Worm (Caenorhabditis elegans) whole organism, mixed stage, embryonic: ENCODE results near the gene R08C7.1.

Experiments
- M03D4.4 ChIP-seq: sonication (generic microtip); optimal IDR thresholded peaks from 2 replicates; lab custom pipeline; 2017; ENCODE audit warnings: mild to moderate bottlenecking, missing genetic modification characterization, missing compliant biosample characterization
- ceh-43 ChIP-seq: fragments of 200-800 bp; sonication (Bioruptor generic); optimal IDR thresholded peaks from 2 replicates; lab custom pipeline; 2018; ENCODE audit warnings: mild to moderate bottlenecking, missing genetic modification characterization, moderate library complexity, missing compliant biosample characterization
- ceh-83 ChIP-seq: fragments of 200-800 bp; sonication (Bioruptor generic); optimal IDR thresholded peaks from 2 replicates; lab custom pipeline; 2018; ENCODE audit warnings: mild to moderate bottlenecking, missing genetic modification characterization, missing compliant biosample characterization
- ces-1 ChIP-seq: fragments of 150-350 bp; optimal IDR thresholded peaks from 2 replicates; lab custom pipeline; 2014; ENCODE audit warnings: missing biosample characterization, missing genetic modification reagents, missing genetic modification characterization
- cnd-1 ChIP-seq: fragments of 200-800 bp; sonication (Bioruptor generic); optimal IDR thresholded peaks from 2 replicates; lab custom pipeline; 2018; ENCODE audit warnings: mild to moderate bottlenecking, missing genetic modification characterization, missing compliant biosample characterization
- drap-1 ChIP-seq: fragments of 200-800 bp; sonication (Bioruptor generic); optimal IDR thresholded peaks from 3 replicates; lab custom pipeline; 2018; ENCODE audit warnings: mild to moderate bottlenecking, missing genetic modification characterization, missing compliant biosample characterization
- ham-2 ChIP-seq: fragments of 200-800 bp; sonication (Bioruptor generic); optimal IDR thresholded peaks from 2 replicates; lab custom pipeline; 2018; ENCODE audit warnings: mild to moderate bottlenecking, missing genetic modification characterization, missing compliant biosample characterization
- hlh-1 ChIP-seq: fragments of 150-350 bp; optimal IDR thresholded peaks from 2 replicates; lab custom pipeline; 2014; ENCODE audit warnings: missing biosample characterization, missing genetic modification reagents, missing genetic modification characterization
- lin-13 ChIP-seq: fragments of 150-350 bp; optimal IDR thresholded peaks from 2 replicates; lab custom pipeline; 2014; ENCODE audit warnings: missing biosample characterization, missing genetic modification characterization
- lin-32 ChIP-seq: fragments of 200-800 bp; sonication (Bioruptor generic); optimal IDR thresholded peaks from 2 replicates; lab custom pipeline; 2018; ENCODE audit warnings: mild to moderate bottlenecking, missing genetic modification characterization, missing compliant biosample characterization
- mab-5 ChIP-seq: fragments of 150-350 bp; optimal IDR thresholded peaks from 2 replicates; lab custom pipeline; 2014; ENCODE audit warnings: missing biosample characterization, missing genetic modification characterization
- mep-1 ChIP-seq: fragments of 150-350 bp; optimal IDR thresholded peaks from 2 replicates; lab custom pipeline; 2017; ENCODE audit warnings: missing biosample characterization, missing genetic modification reagents, missing genetic modification characterization, inconsistent platforms
- mls-2 ChIP-seq: sonication (generic microtip); optimal IDR thresholded peaks from 2 replicates; lab custom pipeline; 2016; ENCODE audit warnings: mild to moderate bottlenecking, missing genetic modification characterization, moderate library complexity, missing compliant biosample characterization
- nhr-12 ChIP-seq: fragments of 150-350 bp; optimal IDR thresholded peaks from 2 replicates; lab custom pipeline; 2014; ENCODE audit warnings: missing biosample characterization, missing genetic modification characterization
- nhr-237 ChIP-seq: fragments of 150-350 bp; optimal IDR thresholded peaks from 2 replicates; lab custom pipeline; 2014; ENCODE audit warnings: missing biosample characterization, missing genetic modification characterization
- nhr-28 ChIP-seq: fragments of 150-350 bp; optimal IDR thresholded peaks from 2 replicates; lab custom pipeline; 2014; ENCODE audit warnings: missing biosample characterization, missing genetic modification characterization
- nhr-76 ChIP-seq: sonication (generic microtip); optimal IDR thresholded peaks from 2 replicates; lab custom pipeline; 2017; ENCODE audit warnings: missing biosample characterization, missing genetic modification characterization
- pha-4 ChIP-seq: fragments of 150-350 bp; optimal IDR thresholded peaks from 2 replicates; lab custom pipeline; 2018; ENCODE audit warnings: missing biosample characterization, missing genetic modification reagents, missing genetic modification characterization
- sem-2 ChIP-seq: fragments of 200-800 bp; sonication (Bioruptor generic); optimal IDR thresholded peaks from 2 replicates; lab custom pipeline; 2018; ENCODE audit warnings: mild to moderate bottlenecking, missing genetic modification characterization, missing compliant biosample characterization
- tbx-8 ChIP-seq: fragments of 200-800 bp; sonication (Bioruptor generic); optimal IDR thresholded peaks from 2 replicates; lab custom pipeline; 2018; ENCODE audit warnings: mild to moderate bottlenecking, missing genetic modification characterization, moderate library complexity, missing compliant biosample characterization
- unc-120 ChIP-seq: sonication (generic microtip); optimal IDR thresholded peaks from 2 replicates; lab custom pipeline; 2017; ENCODE audit warnings: missing genetic modification characterization, missing compliant biosample characterization; ENCODE audit not compliant: poor library complexity, severe bottlenecking
- unc-39 ChIP-seq: fragments of 150-350 bp; optimal IDR thresholded peaks from 2 replicates; lab custom pipeline; 2014; ENCODE audit warnings: missing biosample characterization, missing genetic modification characterization
- unc-62 ChIP-seq: fragments of 150-350 bp; optimal IDR thresholded peaks from 2 replicates; lab custom pipeline; 2014; ENCODE audit warnings: missing biosample characterization, missing genetic modification reagents, missing genetic modification characterization
- zip-8 ChIP-seq: fragments of 150-350 bp; optimal IDR thresholded peaks from 2 replicates; lab custom pipeline; 2014; ENCODE audit warnings: missing biosample characterization, missing genetic modification characterization
- ztf-11 ChIP-seq: fragments of 150-350 bp; optimal IDR thresholded peaks from 2 replicates; lab custom pipeline; 2014; ENCODE audit warnings: missing biosample characterization, missing genetic modification characterization

Gene R08C7.1

DNA sequence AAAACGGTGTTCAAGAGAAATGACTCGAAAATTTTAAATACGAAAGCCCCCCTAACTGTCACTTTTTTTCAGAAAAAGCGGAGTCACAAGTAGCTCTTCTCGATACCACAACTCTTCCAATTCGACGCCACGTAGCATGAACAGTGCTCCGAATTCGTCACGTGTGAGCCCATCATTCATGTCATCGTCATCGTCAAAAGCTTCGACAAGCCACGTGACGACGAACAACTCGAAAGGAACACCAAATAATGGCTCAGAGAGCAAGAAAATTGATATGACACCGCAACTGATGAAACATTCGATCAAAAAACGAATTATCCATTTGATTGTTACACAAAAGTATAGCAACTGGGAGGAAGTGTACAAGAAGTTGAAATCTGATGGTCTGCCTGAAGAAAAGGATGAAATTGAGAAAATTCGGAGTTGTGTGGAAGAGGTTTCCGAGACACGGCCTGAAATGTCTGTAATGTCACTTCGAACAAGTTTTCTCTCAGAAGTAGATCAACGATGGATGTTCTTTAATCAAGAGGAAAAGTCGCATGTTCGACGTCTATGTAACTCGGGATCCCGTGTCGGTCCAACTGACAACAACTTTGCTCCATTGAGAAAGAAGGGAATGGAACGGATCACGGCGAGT lies 40.2 kb upstream of the R08C7.1 start:
- no peak for TF ChIP-seq tbx-8 (GFP tag; lab: Kevin White, UChicago)
- no peak for TF ChIP-seq M03D4.4
- no peak for TF ChIP-seq nhr-12 (tag; lab: Kevin White, UChicago)
- no peak for TF ChIP-seq ceh-43 (GFP tag; lab: Kevin White, UChicago)
- no peak for TF ChIP-seq zip-8
- no peak for TF ChIP-seq ceh-83 (GFP tag; lab: Kevin White, UChicago)
- no peak for TF ChIP-seq lin-13 (tag; lab: Kevin White, UChicago)
- no peak for TF ChIP-seq ham-2
- no peak for TF ChIP-seq cnd-1 (tag; lab: Kevin White, UChicago)
- no peak for TF ChIP-seq unc-120 (tag; lab: Kevin White, UChicago)
- no peak for TF ChIP-seq mab-5
- no peak for TF ChIP-seq ztf-11 (tag; lab: Kevin White, UChicago)
- TF ChIP-seq unc-39 (tag; lab: Kevin White, UChicago), result no peak
- TF ChIP-seq mep-1 (tag; lab: Kevin White, UChicago), result no peak
- TF ChIP-seq drap-1 (GFP tag; lab: Kevin White, UChicago), result no peak
- TF ChIP-seq nhr-237 (tag; lab: Kevin White, UChicago), result no peak
- no peak for TF ChIP-seq lin-32 (GFP tag; lab: Kevin White, UChicago)
- no peak for TF ChIP-seq nhr-28
- no peak for TF ChIP-seq sem-2 (GFP tag; lab: Kevin White, UChicago)

DNA sequence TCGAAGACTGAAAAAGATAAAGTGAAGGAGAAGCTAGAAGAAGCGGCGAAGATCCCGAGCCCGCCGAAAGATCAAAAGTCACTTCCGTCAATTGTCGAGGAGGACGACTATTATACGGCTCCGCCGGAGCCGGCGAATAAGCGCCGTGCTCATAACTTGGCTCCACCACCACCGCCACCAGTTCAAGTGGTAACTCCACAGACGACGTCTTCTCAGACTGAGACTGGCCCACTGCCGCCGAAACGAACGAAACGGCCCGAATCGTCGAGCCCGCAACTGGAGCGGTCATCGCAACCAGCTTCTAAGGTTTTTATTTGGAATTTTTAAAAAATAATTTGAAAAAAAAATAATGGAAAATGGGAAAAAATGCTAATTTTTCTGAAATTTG lies 39.7 kb upstream of the R08C7.1 start:
- TF ChIP-seq mab-5, result no peak
- peak; percentile 0 for TF ChIP-seq sem-2 (GFP tag; lab: Kevin White, UChicago)

DNA sequence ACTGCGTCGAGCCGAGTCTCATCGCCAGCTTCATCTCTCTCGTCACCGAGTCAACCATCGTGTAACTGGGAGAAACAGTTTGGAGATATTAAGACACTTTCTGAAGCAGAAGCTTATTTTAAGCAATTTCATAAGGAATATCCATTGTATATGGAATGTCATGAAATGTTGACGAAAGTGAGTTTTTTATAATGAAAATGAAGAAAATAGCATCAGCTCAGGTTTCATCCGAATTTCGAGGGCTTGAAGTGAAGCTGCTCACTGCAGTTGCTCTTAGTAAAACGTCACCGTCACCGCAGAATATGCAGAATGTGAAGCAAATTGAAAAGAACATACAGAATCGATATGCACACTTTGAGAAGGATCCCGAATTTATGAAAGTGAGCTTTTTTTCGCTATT lies 38.6 kb upstream of the R08C7.1 start:
- no peak for TF ChIP-seq cnd-1 (tag; lab: Kevin White, UChicago)
- no peak for TF ChIP-seq ham-2
- TF ChIP-seq hlh-1, result no peak
- no peak for TF ChIP-seq ceh-83 (GFP tag; lab: Kevin White, UChicago)
- no peak for TF ChIP-seq unc-62 (GFP tag; lab: Kevin White, UChicago)
- TF ChIP-seq mls-2 (tag; lab: Kevin White, UChicago), result no peak
- no peak for TF ChIP-seq pha-4 (tag; lab: Kevin White, UChicago)
- TF ChIP-seq M03D4.4, result no peak
- no peak for TF ChIP-seq lin-13 (tag; lab: Kevin White, UChicago)
- no peak for TF ChIP-seq tbx-8 (GFP tag; lab: Kevin White, UChicago)
- TF ChIP-seq lin-32 (GFP tag; lab: Kevin White, UChicago), result no peak
- TF ChIP-seq drap-1 (GFP tag; lab: Kevin White, UChicago), result no peak

DNA sequence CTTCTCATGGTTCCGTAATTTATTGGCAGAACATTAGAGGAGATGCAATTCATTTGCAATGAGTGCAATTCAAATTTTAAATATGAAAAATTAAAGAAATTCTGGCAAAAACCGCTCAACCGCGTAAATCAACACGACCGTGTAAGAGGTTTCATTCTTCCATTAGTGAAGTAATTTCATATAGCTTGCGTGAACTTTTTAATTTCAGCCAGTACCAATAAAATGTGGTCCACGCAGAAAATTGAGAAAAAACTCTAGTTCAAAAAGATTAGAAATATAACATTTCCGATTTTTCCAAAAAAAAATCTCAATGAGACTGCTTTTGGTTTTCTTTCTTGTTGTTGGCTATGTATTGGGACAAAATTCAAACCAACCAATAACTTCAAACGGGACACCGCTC lies 29.6 kb upstream of the R08C7.1 start, which contains the start of gene clec-175:
Gene clec-175 (plus strand): TSS at position 301 of the 400 bp plus-strand sequence.
- no peak for TF ChIP-seq mep-1 (tag; lab: Kevin White, UChicago)
- TF ChIP-seq mab-5, result no peak

- no peak for TF ChIP-seq unc-120 (tag; lab: Kevin White, UChicago)
- TF ChIP-seq cnd-1 (tag; lab: Kevin White, UChicago), result no peak
- no peak for TF ChIP-seq ceh-83 (GFP tag; lab: Kevin White, UChicago)
- TF ChIP-seq mls-2 (tag; lab: Kevin White, UChicago), result no peak
These were observed 28.6 kb upstream of the R08C7.1 start for ce11 chrIV:4423026-4423425.

DNA sequence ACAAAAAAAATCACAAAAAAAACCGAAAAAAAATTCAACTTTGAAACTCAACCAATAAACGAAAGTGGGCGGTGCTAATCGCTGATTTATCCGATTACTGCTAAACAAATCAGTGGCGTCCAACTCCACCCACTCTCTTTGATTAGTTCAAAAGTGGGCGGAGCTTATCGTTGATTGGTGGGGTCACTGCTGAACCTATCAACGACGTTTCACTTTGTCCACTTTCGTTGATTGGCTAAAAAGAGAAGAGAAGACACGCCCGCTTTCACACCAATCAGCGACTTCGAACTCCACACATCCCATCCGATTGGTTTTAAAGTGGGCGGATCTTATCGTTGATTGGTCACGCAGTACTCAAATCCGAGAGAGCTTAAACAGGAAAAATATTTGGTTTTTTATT lies 27.8 kb upstream of the R08C7.1 start:
- TF ChIP-seq lin-32 (GFP tag; lab: Kevin White, UChicago), result no peak

DNA sequence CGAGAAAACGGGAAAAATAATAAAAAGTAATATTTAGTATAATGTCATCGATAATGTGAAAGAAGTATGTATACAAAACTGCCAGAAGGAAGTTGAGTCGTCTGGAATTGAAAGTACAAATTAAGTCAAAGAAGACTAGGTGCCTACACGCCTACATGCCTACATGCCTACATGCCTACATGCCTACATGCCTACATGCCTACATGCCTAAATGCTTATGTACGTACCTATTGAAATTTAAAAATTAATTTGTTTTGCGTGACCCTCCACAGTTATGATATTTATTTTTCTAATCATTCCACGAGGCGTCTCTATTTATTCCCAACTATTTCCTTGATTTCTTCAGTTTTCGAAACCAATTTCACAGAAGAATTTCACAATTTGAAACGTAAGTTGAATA lies 21.8 kb upstream of the R08C7.1 start, which contains the start of the genes str-185 and R08C7.5:
Gene str-185 (minus strand): TSS at position 101 of the 400 bp plus-strand sequence.
Gene R08C7.5 (plus strand): TSS at position 329 of the 400 bp plus-strand sequence.
- TF ChIP-seq ceh-83 (GFP tag; lab: Kevin White, UChicago) (no peak), ces-1 (GFP tag; lab: Kevin White, UChicago) (no peak), nhr-76 (tag; lab: Kevin White, UChicago) (no peak)
